Worm (Caenorhabditis elegans) whole organism, mixed stage, embryonic: ENCODE measurements around the gene ncs-5.

Experiments used
- ceh-83 ChIP-seq: fragments of 200-800 bp; sonication (Bioruptor generic); optimal IDR thresholded peaks from 2 replicates; lab custom pipeline; 2018; ENCODE audit warnings: mild to moderate bottlenecking, missing genetic modification characterization, missing compliant biosample characterization
- ces-1 ChIP-seq: fragments of 150-350 bp; optimal IDR thresholded peaks from 2 replicates; lab custom pipeline; 2014; ENCODE audit warnings: missing biosample characterization, missing genetic modification reagents, missing genetic modification characterization
- elt-3 ChIP-seq: fragments of 150-350 bp; optimal IDR thresholded peaks from 2 replicates; lab custom pipeline; 2014; ENCODE audit warnings: missing biosample characterization, missing genetic modification characterization
- nhr-12 ChIP-seq: fragments of 150-350 bp; optimal IDR thresholded peaks from 2 replicates; lab custom pipeline; 2014; ENCODE audit warnings: missing biosample characterization, missing genetic modification characterization
- pha-4 ChIP-seq: fragments of 150-350 bp; optimal IDR thresholded peaks from 2 replicates; lab custom pipeline; 2018; ENCODE audit warnings: missing biosample characterization, missing genetic modification reagents, missing genetic modification characterization
- snpc-4 ChIP-seq: fragments of 150-350 bp; optimal IDR thresholded peaks from 2 replicates; lab custom pipeline; 2014; ENCODE audit warnings: missing biosample characterization, missing genetic modification characterization
- ztf-11 ChIP-seq: fragments of 150-350 bp; optimal IDR thresholded peaks from 2 replicates; lab custom pipeline; 2014; ENCODE audit warnings: missing biosample characterization, missing genetic modification characterization

ce11 chrV:18769902-18770301, 49.7 kb upstream of the ncs-5 start:
- TF ChIP-seq elt-3 (tag; lab: Kevin White, UChicago): no peak
- TF ChIP-seq ceh-83 (GFP tag; lab: Kevin White, UChicago): no peak
- TF ChIP-seq ces-1: no peak
- no peak for TF ChIP-seq ztf-11 (tag; lab: Kevin White, UChicago)
- TF ChIP-seq nhr-12: no peak
- TF ChIP-seq pha-4: no peak
- TF ChIP-seq snpc-4: no peak
